2 worm cellular contexts compared by ENCODE assay signal in genomic region chrV:2600543-2600942, ce11.
TF ChIP-seq lines count a peak whose summit lies in the region.

No protein-coding gene starts in this region.

TF ChIP-seq in whole organism, L1 larva, 84 proteins besides CTCF, POLR2A, EP300 and RAD21 (continued from another document):
- TF ChIP-seq pag-3 (tag; optimal IDR thresholded peaks at IDR 0.05; lab: Kevin White, UChicago; ENCODE audit: borderline replicate concordance, insufficient read depth) (no peak), C16A3.4 (tag; optimal IDR thresholded peaks at IDR 0.05; lab: Kevin White, UChicago) (peak; percentile 71), ets-5 (GFP tag; IDR thresholded peaks at IDR 0.05; lab: Robert Waterston, UW) (peak; percentile 52; the same call in 1 of the 2 replicates), hlh-17 (GFP tag; optimal IDR thresholded peaks at IDR 0.05; lab: Kevin White, UChicago; ENCODE audit: borderline replicate concordance) (no peak), mdl-1 (tag; optimal IDR thresholded peaks at IDR 0.05; lab: Kevin White, UChicago) (peak in 1 of 2 experiments; percentile 57), irx-1 (tag; optimal IDR thresholded peaks at IDR 0.05; lab: Kevin White, UChicago) (peak; percentile 90), nhr-76 (tag; optimal IDR thresholded peaks at IDR 0.05; lab: Kevin White, UChicago) (no peak), aly-2 (tag; optimal IDR thresholded peaks at IDR 0.05; lab: Kevin White, UChicago) (no peak), ceh-8 (GFP tag; optimal IDR thresholded peaks at IDR 0.05; lab: Kevin White, UChicago) (peak; percentile 84), mab-9 (GFP tag; IDR thresholded peaks at IDR 0.05; lab: Robert Waterston, UW) (peak; percentile 97), zip-4 (GFP tag; optimal IDR thresholded peaks at IDR 0.05; lab: Kevin White, UChicago) (peak; percentile 74), isw-1 (GFP tag; IDR thresholded peaks at IDR 0.05; lab: Robert Waterston, UW) (peak; percentile 98), pax-3 (tag; optimal IDR thresholded peaks at IDR 0.05; lab: Kevin White, UChicago) (peak; percentile 92), vab-15 (tag; optimal IDR thresholded peaks at IDR 0.05; lab: Kevin White, UChicago) (peak; percentile 63), nhr-11 (tag; optimal IDR thresholded peaks at IDR 0.05; lab: Kevin White, UChicago) (peak; percentile 53), egl-27 (tag; optimal IDR thresholded peaks at IDR 0.05; lab: Kevin White, UChicago) (no peak), nhr-71 (tag; optimal IDR thresholded peaks at IDR 0.05; lab: Kevin White, UChicago) (peak; percentile 97), ceh-63 (GFP tag; optimal IDR thresholded peaks at IDR 0.05; lab: Kevin White, UChicago) (peak; percentile 60), sptf-1 (tag; optimal IDR thresholded peaks at IDR 0.05; lab: Kevin White, UChicago) (no peak), lin-14 (GFP tag; optimal IDR thresholded peaks at IDR 0.05; lab: Kevin White, UChicago) (peak; percentile 92), ceh-88 (GFP tag; IDR thresholded peaks at IDR 0.05; lab: Robert Waterston, UW) (peak; percentile 95), fos-1 (tag; optimal IDR thresholded peaks at IDR 0.05; lab: Kevin White, UChicago) (peak; percentile 52), C04F5.9 (tag; optimal IDR thresholded peaks at IDR 0.05; lab: Kevin White, UChicago) (peak; percentile 77), elt-2 (tag; optimal IDR thresholded peaks at IDR 0.05; lab: Kevin White, UChicago) (peak; percentile 79)

TF ChIP-seq in whole organism, young adult, 124 proteins besides CTCF, POLR2A, EP300 and RAD21 (continued from another document):
- no peak for TF ChIP-seq lsy-27 (tag; optimal IDR thresholded peaks at IDR 0.05; lab: Kevin White, UChicago; ENCODE audit: borderline replicate concordance, insufficient read depth)
- no peak for TF ChIP-seq dpff-1 (tag; optimal IDR thresholded peaks at IDR 0.05; lab: Kevin White, UChicago)
- peak; percentile 71 for TF ChIP-seq tlf-1 (GFP tag; optimal IDR thresholded peaks at IDR 0.05; lab: Kevin White, UChicago)
- TF ChIP-seq F39B2.1 (GFP tag; IDR thresholded peaks at IDR 0.05; lab: Robert Waterston, UW): no peak
- TF ChIP-seq ceh-100 (GFP tag; IDR thresholded peaks at IDR 0.05; lab: Robert Waterston, UW): peak; percentile 78
- TF ChIP-seq sptf-2 (GFP tag; optimal IDR thresholded peaks at IDR 0.05; lab: Kevin White, UChicago): no peak
- TF ChIP-seq B0035.1 (tag; optimal IDR thresholded peaks at IDR 0.05; lab: Kevin White, UChicago): peak; percentile 22
- peak; percentile 99 for TF ChIP-seq attf-5 (GFP tag; optimal IDR thresholded peaks at IDR 0.05; lab: Kevin White, UChicago)
- TF ChIP-seq lag-1 (GFP tag; IDR thresholded peaks at IDR 0.05; lab: Robert Waterston, UW): no peak
- peak; percentile 69; the same call in 1 of the 2 replicates for TF ChIP-seq let-526 (GFP tag; IDR thresholded peaks at IDR 0.05; lab: Robert Waterston, UW)
- TF ChIP-seq F49E8.2 (tag; optimal IDR thresholded peaks at IDR 0.05; lab: Kevin White, UChicago; ENCODE audit: insufficient read depth): no peak
- peak; percentile 27 for TF ChIP-seq F23B12.7 (tag; optimal IDR thresholded peaks at IDR 0.05; lab: Kevin White, UChicago; ENCODE audit: insufficient read depth)
- no peak for TF ChIP-seq rpc-1 (optimal IDR thresholded peaks at IDR 0.05; lab: Kevin White, UChicago)
- no peak for TF ChIP-seq rpc-1 (tag; optimal IDR thresholded peaks at IDR 0.05; lab: Kevin White, UChicago)
- peak; percentile 53 for TF ChIP-seq xnd-1 (tag; optimal IDR thresholded peaks at IDR 0.05; lab: Kevin White, UChicago)
